Worm (Caenorhabditis elegans) whole organism, late embryonic: ENCODE measurements around the gene ttm-2.

Experiments
- hlh-13 ChIP-seq: fragments of 200-800 bp; sonication (Bioruptor generic); optimal IDR thresholded peaks from 2 replicates; lab custom pipeline; 2018; ENCODE audit warnings: mild to moderate bottlenecking, missing genetic modification characterization, missing compliant biosample characterization
- lin-11 ChIP-seq: fragments of 200-800 bp; sonication (Bioruptor generic); optimal IDR thresholded peaks from 2 replicates; lab custom pipeline; 2018; ENCODE audit warnings: mild to moderate bottlenecking, missing genetic modification characterization, missing compliant biosample characterization
- sdc-2 ChIP-seq: sonication (generic microtip); optimal IDR thresholded peaks from 2 replicates; lab custom pipeline; 2016; ENCODE audit warnings: missing genotype, missing genetic modification characterization, missing compliant biosample characterization
- tbx-7 ChIP-seq: sonication (generic microtip); optimal IDR thresholded peaks from 2 replicates; lab custom pipeline; 2016; ENCODE audit warnings: missing genotype, missing genetic modification characterization, missing compliant biosample characterization

DNA sequence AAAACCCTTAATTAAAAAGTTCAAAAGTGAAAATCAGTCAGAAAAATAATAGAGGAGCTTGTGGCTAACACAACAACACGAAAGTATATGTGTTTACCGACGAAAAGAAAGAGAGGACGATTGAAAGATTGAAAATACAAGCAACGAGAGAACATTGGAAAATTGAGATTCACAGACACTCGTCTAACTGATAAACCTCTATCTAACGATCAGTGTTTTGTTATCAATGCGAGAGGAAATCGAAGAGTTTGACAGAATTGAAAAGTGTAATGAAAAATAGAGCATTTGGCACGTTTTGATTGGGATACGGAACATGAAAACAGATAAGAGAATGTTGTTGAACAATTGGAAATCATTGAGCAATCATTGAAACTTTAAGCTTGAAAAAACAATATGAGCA, 37.5 kb downstream of the ttm-2 start:
- TF ChIP-seq tbx-7 (tag; lab: Kevin White, UChicago) = no peak
- TF ChIP-seq hlh-13 (GFP tag; lab: Kevin White, UChicago) = no peak
- TF ChIP-seq sdc-2 (tag; lab: Kevin White, UChicago) = no peak
- TF ChIP-seq lin-11 (tag; lab: Kevin White, UChicago) = no peak
